Fruit fly (Drosophila melanogaster) whole organism, adult: ENCODE results near the gene CG9986.

Source experiments
- CG12768 ChIP-seq: fragments of 200-800 bp; sonication (Bioruptor generic); optimal IDR thresholded peaks from 2 replicates; lab custom pipeline; 2017; ENCODE audit warnings: missing biosample characterization, missing genetic modification characterization, mild to moderate bottlenecking, moderate library complexity, missing genetic modification reagents
- CG14711 ChIP-seq: fragments of 200-800 bp; sonication (Bioruptor generic); optimal IDR thresholded peaks from 2 replicates; lab custom pipeline; 2018; ENCODE audit warnings: missing biosample characterization, mild to moderate bottlenecking, missing genetic modification characterization, moderate library complexity
- cic ChIP-seq: fragments of 200-800 bp; sonication (Bioruptor generic); optimal IDR thresholded peaks from 2 replicates; lab custom pipeline; 2017; ENCODE audit warnings: missing biosample characterization, mild to moderate bottlenecking, missing genetic modification characterization, moderate library complexity
- cnc ChIP-seq, 2 experiments: fragments of >200 bp; optimal IDR thresholded peaks; 2 replicates each; lab custom pipeline; 2017
- kay ChIP-seq: fragments of 200-800 bp; sonication (Bioruptor generic); peaks from one replicate; lab custom pipeline; 2016; ENCODE audit warnings: missing biosample characterization, missing genetic modification characterization, borderline replicate concordance
- tj ChIP-seq: fragments of 200-800 bp; sonication (Bioruptor generic); optimal IDR thresholded peaks from 3 replicates; lab custom pipeline; 2017; ENCODE audit warnings: missing biosample characterization, mild to moderate bottlenecking, missing genetic modification characterization, moderate library complexity
- toe ChIP-seq: fragments of 200-800 bp; sonication (Bioruptor generic); optimal IDR thresholded peaks from 2 replicates; lab custom pipeline; 2016; ENCODE audit warnings: missing biosample characterization, missing genetic modification characterization

dm6 chr3R:28580013-28580412 lies 25.9 kb upstream of the CG9986 start:
- TF ChIP-seq cnc (optimal IDR thresholded peaks at IDR 0.05; lab: Kevin White, UChicago) (no peak), tj (GFP tag; lab: Kevin White, UChicago) (no peak), kay (GFP tag; lab: Kevin White, UChicago) (peak; percentile 68), toe (GFP tag; lab: Kevin White, UChicago) (no peak), CG12768 (GFP tag; lab: Kevin White, UChicago) (no peak), cic (GFP tag; lab: Kevin White, UChicago) (no peak), CG14711 (tag; lab: Kevin White, UChicago) (no peak)
